Fruit fly (Drosophila melanogaster) whole organism, embryonic: ENCODE results near the gene CG32720.
A peak's percentile ranks its signal among the peaks of the same experiment; 100 is the strongest.

ENCODE experiments used
- Abd-B ChIP-seq: fragments of 200-800 bp; sonication (Bioruptor generic); optimal IDR thresholded peaks from 2 replicates; lab custom pipeline; 2018; ENCODE audit warnings: missing biosample characterization, mild to moderate bottlenecking, missing genetic modification characterization, moderate library complexity
- Adf1 ChIP-seq: fragments of 200-800 bp; sonication (Bioruptor generic); IDR thresholded peaks from 2 replicates; pipeline ENCODE4 v1.3.6; 2022; ENCODE audit warnings: missing biosample characterization, missing genetic modification characterization
- Atf-2 ChIP-seq: fragments of 200-800 bp; sonication (Bioruptor generic); optimal IDR thresholded peaks from 2 replicates; lab custom pipeline; 2016; ENCODE audit warnings: missing biosample characterization, missing genetic modification characterization
- Atf3 ChIP-seq: fragments of 200-800 bp; sonication (Bioruptor generic); optimal IDR thresholded peaks from 3 replicates; lab custom pipeline; 2016; ENCODE audit warnings: missing biosample characterization, missing genetic modification characterization
- Atf6 ChIP-seq: fragments of 200-800 bp; sonication (Bioruptor generic); IDR thresholded peaks from 2 replicates; pipeline ENCODE4 v1.3.6; 2022; ENCODE audit warnings: missing biosample characterization, missing genetic modification characterization
- B-H1 ChIP-seq: fragments of 200-800 bp; sonication (Bioruptor generic); IDR thresholded peaks from 3 replicates; pipeline ENCODE4 v1.3.6; 2022; ENCODE audit warnings: missing biosample characterization, missing genetic modification characterization
- CG11696 ChIP-seq: fragments of 200-800 bp; sonication (Bioruptor generic); IDR thresholded peaks from 2 replicates; pipeline ENCODE4 v1.3.6; 2022; ENCODE audit warnings: missing biosample characterization, missing genetic modification characterization
- CG12071 ChIP-seq: fragments of 200-800 bp; sonication (Bioruptor generic); optimal IDR thresholded peaks from 3 replicates; lab custom pipeline; 2018; ENCODE audit warnings: missing biosample characterization, mild to moderate bottlenecking, missing genetic modification characterization
- CG15073 ChIP-seq: fragments of 200-800 bp; sonication (Bioruptor generic); optimal IDR thresholded peaks from 2 replicates; lab custom pipeline; 2016; ENCODE audit warnings: missing biosample characterization, missing genetic modification characterization
- CG15479 ChIP-seq: fragments of 200-800 bp; sonication (Bioruptor generic); optimal IDR thresholded peaks from 3 replicates; lab custom pipeline; 2019; ENCODE audit warnings: missing biosample characterization, mild to moderate bottlenecking, missing genetic modification characterization, moderate library complexity
- CG17186 ChIP-seq: fragments of 200-800 bp; sonication (Bioruptor generic); optimal IDR thresholded peaks from 3 replicates; lab custom pipeline; 2017; ENCODE audit warnings: missing biosample characterization, missing genetic modification reagents, missing genetic modification characterization
- CG18764 ChIP-seq: fragments of 200-800 bp; sonication (Bioruptor generic); optimal IDR thresholded peaks from 3 replicates; lab custom pipeline; 2016; ENCODE audit warnings: missing biosample characterization, missing genetic modification characterization
- CG3847 ChIP-seq: fragments of 200-800 bp; sonication (Bioruptor generic); IDR thresholded peaks from 2 replicates; pipeline ENCODE4 v1.3.6; 2022; ENCODE audit warnings: missing biosample characterization, missing genetic modification characterization
- CG5953 ChIP-seq: fragments of 200-800 bp; sonication (Bioruptor generic); IDR thresholded peaks from 2 replicates; pipeline ENCODE4 v1.3.6; 2022; ENCODE audit warnings: missing biosample characterization, missing genetic modification characterization
- CG7839 ChIP-seq: fragments of 200-800 bp; sonication (Bioruptor generic); optimal IDR thresholded peaks from 3 replicates; lab custom pipeline; 2018; ENCODE audit warnings: missing biosample characterization, mild to moderate bottlenecking, missing genetic modification characterization, moderate library complexity
- CG8388 ChIP-seq: fragments of 200-800 bp; sonication (Bioruptor generic); optimal IDR thresholded peaks from 2 replicates; lab custom pipeline; 2019; ENCODE audit warnings: missing biosample characterization, mild to moderate bottlenecking, missing genetic modification characterization, moderate library complexity
- CG8944 ChIP-seq: fragments of 200-800 bp; sonication (Bioruptor generic); optimal IDR thresholded peaks from 3 replicates; lab custom pipeline; 2016; ENCODE audit warnings: missing biosample characterization, missing genetic modification characterization
- Dfd ChIP-seq, 2 experiments: fragments of >200 bp; optimal IDR thresholded peaks; 2 replicates each; lab custom pipeline; 2017; ENCODE audit warnings: missing biosample characterization in 2 of 2, missing genetic modification characterization in 2 of 2
- Doc3 ChIP-seq: fragments of 200-800 bp; sonication (Bioruptor generic); IDR thresholded peaks from 3 replicates; pipeline ENCODE4 v1.3.6; 2022; ENCODE audit warnings: missing biosample characterization, missing genetic modification characterization; ENCODE audit not compliant: partially characterized antibody
- Drgx ChIP-seq: fragments of 200-800 bp; sonication (Bioruptor generic); IDR thresholded peaks from 2 replicates; pipeline ENCODE4 v1.3.6; 2022; ENCODE audit warnings: missing biosample characterization, missing genetic modification characterization
- Gsc ChIP-seq: fragments of 200-800 bp; sonication (Bioruptor generic); IDR thresholded peaks from 2 replicates; pipeline ENCODE4 v1.3.6; 2022; ENCODE audit warnings: missing biosample characterization, missing genetic modification characterization
- Hey ChIP-seq: fragments of 200-800 bp; sonication (Bioruptor generic); optimal IDR thresholded peaks from 3 replicates; lab custom pipeline; 2018; ENCODE audit warnings: missing biosample characterization, mild to moderate bottlenecking, missing genetic modification characterization
- Hmx ChIP-seq: fragments of 200-800 bp; sonication (Bioruptor generic); optimal IDR thresholded peaks from 2 replicates; lab custom pipeline; 2016; ENCODE audit warnings: missing biosample characterization, missing genetic modification characterization
- Hr39 ChIP-seq: fragments of >200 bp; optimal IDR thresholded peaks from 2 replicates; lab custom pipeline; 2017
- NC2β ChIP-seq: fragments of 200-800 bp; sonication (Bioruptor generic); optimal IDR thresholded peaks from 2 replicates; lab custom pipeline; 2016; ENCODE audit warnings: missing biosample characterization, missing genetic modification characterization
- Neu2 ChIP-seq: fragments of 200-800 bp; sonication (Bioruptor generic); optimal IDR thresholded peaks from 3 replicates; lab custom pipeline; 2016; ENCODE audit warnings: missing biosample characterization, missing genetic modification characterization, borderline replicate concordance
- Oaz ChIP-seq: fragments of 200-800 bp; sonication (Bioruptor generic); IDR thresholded peaks from 2 replicates; pipeline ENCODE4 v1.3.6; 2022; ENCODE audit warnings: missing biosample characterization, missing genetic modification characterization
- Side ChIP-seq: fragments of 200-800 bp; sonication (Bioruptor generic); optimal IDR thresholded peaks from 2 replicates; lab custom pipeline; 2016; ENCODE audit warnings: missing biosample characterization, missing genetic modification characterization
- Sry-δ ChIP-seq: fragments of 200-800 bp; sonication (Bioruptor generic); optimal IDR thresholded peaks from 2 replicates; lab custom pipeline; 2016; ENCODE audit warnings: missing biosample characterization, missing genetic modification characterization
- Taf1 ChIP-seq: fragments of 200-800 bp; sonication (Bioruptor generic); IDR thresholded peaks from 2 replicates; pipeline ENCODE4 v1.3.6; 2022; ENCODE audit warnings: missing biosample characterization, missing genetic modification characterization
- Tbp ChIP-seq: fragments of >200 bp; optimal IDR thresholded peaks from 2 replicates; lab custom pipeline; 2018; ENCODE audit warnings: missing biosample characterization, missing genetic modification characterization
- Trl ChIP-seq, 3 experiments: fragments of >200 bp in 2 of 3; fragments of 200-800 bp in 1 of 3; sonication (Bioruptor generic) in 1 of 3; optimal IDR thresholded peaks; 2 replicates in 1 of 3; 3 replicates in 2 of 3; lab custom pipeline; 2016 to 2017; ENCODE audit warnings: missing biosample characterization in 1 of 3, missing genetic modification characterization in 1 of 3
- Vsx1 ChIP-seq: fragments of 200-800 bp; sonication (Bioruptor generic); optimal IDR thresholded peaks from 2 replicates; lab custom pipeline; 2017; ENCODE audit warnings: missing biosample characterization, mild to moderate bottlenecking, missing genetic modification characterization, missing genetic modification reagents
- amos ChIP-seq: fragments of 200-800 bp; sonication (Bioruptor generic); IDR thresholded peaks from 2 replicates; pipeline ENCODE4 v1.3.6; 2022; ENCODE audit warnings: missing biosample characterization, missing genetic modification characterization; ENCODE audit not compliant: partially characterized antibody
- ara ChIP-seq: fragments of 200-800 bp; sonication (Bioruptor generic); IDR thresholded peaks from 2 replicates; pipeline ENCODE4 v1.3.6; 2022; ENCODE audit warnings: missing biosample characterization, missing genetic modification characterization
- cato ChIP-seq: fragments of 200-800 bp; sonication (Bioruptor generic); optimal IDR thresholded peaks from 2 replicates; lab custom pipeline; 2016; ENCODE audit warnings: missing biosample characterization, missing genetic modification characterization, borderline replicate concordance
- croc ChIP-seq: fragments of 200-800 bp; sonication (Bioruptor generic); conservative IDR thresholded peaks from 3 replicates; pipeline ENCODE4 v1.3.6; 2022; ENCODE audit warnings: missing biosample characterization, missing genetic modification characterization
- dm ChIP-seq: fragments of 200-800 bp; sonication (Bioruptor generic); optimal IDR thresholded peaks from 3 replicates; lab custom pipeline; 2016; ENCODE audit warnings: missing biosample characterization, missing genetic modification characterization
- en ChIP-seq: fragments of 200-800 bp; sonication (Bioruptor generic); optimal IDR thresholded peaks from 2 replicates; lab custom pipeline; 2016; ENCODE audit warnings: missing biosample characterization, missing genetic modification characterization
- eve ChIP-seq, 2 experiments: fragments of >200 bp; optimal IDR thresholded peaks; 2 replicates each; lab custom pipeline; 2017; ENCODE audit warnings: missing biosample characterization in 2 of 2, missing genetic modification characterization in 2 of 2
- fru ChIP-seq: fragments of >200 bp; optimal IDR thresholded peaks from 2 replicates; lab custom pipeline; 2017
- inv ChIP-seq: fragments of 200-800 bp; sonication (Bioruptor generic); IDR thresholded peaks from 2 replicates; pipeline ENCODE4 v1.3.6; 2022; ENCODE audit warnings: missing biosample characterization, missing genetic modification characterization; ENCODE audit not compliant: partially characterized antibody
- jumu ChIP-seq: fragments of 200-800 bp; sonication (Bioruptor generic); optimal IDR thresholded peaks from 3 replicates; lab custom pipeline; 2016; ENCODE audit warnings: missing biosample characterization, missing genetic modification characterization
- klu ChIP-seq: fragments of 200-800 bp; sonication (Bioruptor generic); IDR thresholded peaks from 2 replicates; pipeline ENCODE4 v1.3.6; 2022; ENCODE audit warnings: missing biosample characterization, missing genetic modification characterization
- nau ChIP-seq: fragments of 200-800 bp; sonication (Bioruptor generic); optimal IDR thresholded peaks from 3 replicates; lab custom pipeline; 2017; ENCODE audit warnings: missing biosample characterization, mild to moderate bottlenecking, missing genetic modification characterization, missing genetic modification reagents
- odd ChIP-seq: fragments of 200-800 bp; sonication (Bioruptor generic); optimal IDR thresholded peaks from 2 replicates; lab custom pipeline; 2017; ENCODE audit warnings: missing biosample characterization, mild to moderate bottlenecking, missing genetic modification characterization
- row ChIP-seq: fragments of 200-800 bp; sonication (Bioruptor generic); IDR thresholded peaks from 3 replicates; pipeline ENCODE4 v1.3.6; 2022; ENCODE audit warnings: missing biosample characterization, missing genetic modification characterization
- scrt ChIP-seq: fragments of 200-800 bp; sonication (Bioruptor generic); optimal IDR thresholded peaks from 2 replicates; lab custom pipeline; 2018; ENCODE audit warnings: missing biosample characterization, mild to moderate bottlenecking, missing genetic modification characterization, moderate library complexity
- sisA ChIP-seq: fragments of 200-800 bp; sonication (Bioruptor generic); IDR thresholded peaks from 2 replicates; pipeline ENCODE4 v1.3.6; 2022; ENCODE audit warnings: missing biosample characterization, missing genetic modification characterization
- toy ChIP-seq: fragments of 200-800 bp; sonication (Bioruptor generic); IDR thresholded peaks from 2 replicates; pipeline ENCODE4 v1.3.6; 2022; ENCODE audit warnings: missing biosample characterization, missing genetic modification characterization
- vfl ChIP-seq: fragments of 200-800 bp; sonication (Bioruptor generic); optimal IDR thresholded peaks from 2 replicates; lab custom pipeline; 2016; ENCODE audit warnings: missing biosample characterization, missing genetic modification characterization
- vnd ChIP-seq: fragments of 200-800 bp; sonication (Bioruptor generic); IDR thresholded peaks from 3 replicates; pipeline ENCODE4 v1.3.6; 2022; ENCODE audit warnings: missing biosample characterization, missing genetic modification characterization; ENCODE audit not compliant: partially characterized antibody
- zen ChIP-seq: fragments of 200-800 bp; sonication (Bioruptor generic); optimal IDR thresholded peaks from 3 replicates; lab custom pipeline; 2018; ENCODE audit warnings: missing biosample characterization, mild to moderate bottlenecking, missing genetic modification characterization, moderate library complexity

CG32720 gene

dm6 chrX:7579810-7580209 is 43.1 kb upstream of the CG32720 start (continued):
- no peak for TF ChIP-seq Dfd (GFP tag; optimal IDR thresholded peaks at IDR 0.05; lab: Kevin White, UChicago)
- TF ChIP-seq Taf1, result no peak
- TF ChIP-seq Abd-B (GFP tag; lab: Kevin White, UChicago), result no peak
- no peak for TF ChIP-seq nau (GFP tag; lab: Kevin White, UChicago)
- no peak for TF ChIP-seq scrt (GFP tag; lab: Kevin White, UChicago)
- TF ChIP-seq CG7839 (tag; lab: Kevin White, UChicago), result no peak
- TF ChIP-seq CG18764 (GFP tag; lab: Kevin White, UChicago), result peak; percentile 13
- TF ChIP-seq zen, result no peak
- no peak for TF ChIP-seq Doc3
- no peak for TF ChIP-seq CG8388
- TF ChIP-seq Oaz (GFP tag; lab: Robert Waterston, UW), result no peak
- TF ChIP-seq Gsc (GFP tag; lab: Robert Waterston, UW), result no peak
- TF ChIP-seq toy (GFP tag; lab: Robert Waterston, UW), result no peak
- no peak for TF ChIP-seq Side (GFP tag; lab: Kevin White, UChicago)
- no peak for TF ChIP-seq Atf6 (GFP tag; lab: Robert Waterston, UW)
- no peak for TF ChIP-seq CG5953 (GFP tag; lab: Robert Waterston, UW)
- no peak for TF ChIP-seq CG17186
- no peak for TF ChIP-seq cato (GFP tag; lab: Kevin White, UChicago)
- TF ChIP-seq B-H1, result no peak
- no peak for TF ChIP-seq eve (GFP tag; optimal IDR thresholded peaks at IDR 0.05; lab: Kevin White, UChicago)
- TF ChIP-seq odd, result no peak
- no peak for TF ChIP-seq croc
- TF ChIP-seq vfl, result no peak
- TF ChIP-seq ara (GFP tag; lab: Robert Waterston, UW), result no peak; the same call in 1 of the 2 replicates
- no peak for TF ChIP-seq Drgx (GFP tag; lab: Robert Waterston, UW)
- no peak for TF ChIP-seq amos (GFP tag; lab: Robert Waterston, UW)
- TF ChIP-seq CG12071 (GFP tag; lab: Kevin White, UChicago), result no peak
- TF ChIP-seq klu (GFP tag; lab: Robert Waterston, UW), result no peak
- no peak for TF ChIP-seq Vsx1 (GFP tag; lab: Kevin White, UChicago)
- no peak for TF ChIP-seq Hr39 (lab: Kevin White, UChicago)
- no peak for TF ChIP-seq Hey (tag; lab: Kevin White, UChicago)
- no peak for TF ChIP-seq en
- no peak for TF ChIP-seq Adf1 (GFP tag; lab: Robert Waterston, UW)
- TF ChIP-seq NC2β (GFP tag; lab: Kevin White, UChicago), result peak; percentile 43
- no peak for TF ChIP-seq Atf-2
- no peak for TF ChIP-seq fru (lab: Kevin White, UChicago)
- TF ChIP-seq Hmx, result no peak
- TF ChIP-seq Tbp (GFP tag; lab: Kevin White, UChicago), result no peak
- TF ChIP-seq CG8944 (GFP tag; lab: Kevin White, UChicago), result no peak
- no peak for TF ChIP-seq vnd (GFP tag; lab: Robert Waterston, UW)
- TF ChIP-seq Neu2 (GFP tag; lab: Kevin White, UChicago), result no peak
- TF ChIP-seq CG11696 (GFP tag; lab: Robert Waterston, UW), result no peak
- TF ChIP-seq sisA (GFP tag; lab: Robert Waterston, UW), result no peak
- no peak for TF ChIP-seq row (GFP tag; lab: Robert Waterston, UW)
- TF ChIP-seq Sry-δ (GFP tag; lab: Kevin White, UChicago), result peak; percentile 11
- peak; percentile 95 for TF ChIP-seq CG15479
- no peak for TF ChIP-seq jumu (GFP tag; lab: Kevin White, UChicago)
- TF ChIP-seq CG15073 (GFP tag; lab: Kevin White, UChicago), result no peak
- TF ChIP-seq dm (GFP tag; lab: Kevin White, UChicago), result no peak
- no peak for TF ChIP-seq Atf3 (GFP tag; lab: Kevin White, UChicago)
- no peak for TF ChIP-seq CG3847
- no peak for TF ChIP-seq inv
- no peak for TF ChIP-seq Trl (optimal IDR thresholded peaks at IDR 0.05; lab: Kevin White, UChicago)
- TF ChIP-seq Trl (GFP tag; optimal IDR thresholded peaks at IDR 0.05; lab: Kevin White, UChicago), result peak; percentile 15
